Worm (Caenorhabditis elegans): ENCODE results near the gene R08E3.3.

DNA sequence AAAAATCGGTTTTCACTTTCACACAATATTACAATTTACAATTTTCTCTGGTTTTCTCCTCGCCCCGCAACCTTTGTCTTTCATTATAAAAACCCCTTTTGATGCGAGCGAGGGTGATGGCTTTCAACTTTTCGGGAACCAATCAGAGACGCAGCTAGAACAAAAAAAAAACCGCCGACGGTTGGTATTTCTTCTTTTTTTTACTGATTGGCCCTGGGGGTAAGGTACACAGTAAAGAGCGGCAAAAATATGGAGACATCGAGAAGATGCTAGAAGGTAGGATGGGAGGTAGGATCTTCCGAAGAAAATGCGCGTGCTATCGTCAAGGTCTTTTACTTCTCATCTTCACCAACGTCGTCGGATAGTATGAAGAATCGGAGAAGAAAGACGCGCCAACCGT is 9.7 kb upstream of the R08E3.3 start:
- TF ChIP-seq ceh-36 (tag; optimal IDR thresholded peaks at IDR 0.05) = no peak
- TF ChIP-seq ama-1 (optimal IDR thresholded peaks at IDR 0.05) = no peak
- TF ChIP-seq hmbx-1 (tag; optimal IDR thresholded peaks at IDR 0.05) = no peak
- no peak for TF ChIP-seq pes-1 (GFP tag; IDR thresholded peaks at IDR 0.05)
- TF ChIP-seq aly-1 (tag; optimal IDR thresholded peaks at IDR 0.05) = no peak
- no peak for TF ChIP-seq flt-1 (GFP tag; IDR thresholded peaks at IDR 0.05)
- no peak for TF ChIP-seq tbx-37 (GFP tag; conservative IDR thresholded peaks at IDR 0.05)
- TF ChIP-seq scrt-1 (GFP tag; IDR thresholded peaks at IDR 0.05) = no peak
- no peak for TF ChIP-seq sea-1 (GFP tag; conservative IDR thresholded peaks at IDR 0.05)
- TF ChIP-seq B0310.2 (tag; optimal IDR thresholded peaks at IDR 0.05) = no peak
- no peak for TF ChIP-seq ets-7 (tag; optimal IDR thresholded peaks at IDR 0.05)
- TF ChIP-seq F13C5.2 (tag; optimal IDR thresholded peaks at IDR 0.05) = no peak
